Fruit fly (Drosophila melanogaster) whole organism, embryonic: ENCODE results near the gene CG46462.

Experiments
- CG11093 ChIP-seq: fragments of 200-800 bp; sonication (Bioruptor generic); IDR thresholded peaks from 3 replicates; pipeline ENCODE4 v1.3.6; 2022; ENCODE audit warnings: missing biosample characterization, missing genetic modification characterization
- CG11398 ChIP-seq: fragments of 200-800 bp; sonication (Bioruptor generic); optimal IDR thresholded peaks from 2 replicates; lab custom pipeline; 2016; ENCODE audit warnings: missing biosample characterization, missing genetic modification characterization
- CG11456 ChIP-seq: fragments of 200-800 bp; sonication (Bioruptor generic); IDR thresholded peaks from 3 replicates; pipeline ENCODE4 v1.3.6; 2022; ENCODE audit warnings: missing biosample characterization, missing genetic modification characterization
- CG12104 ChIP-seq: fragments of 200-800 bp; sonication (Bioruptor generic); optimal IDR thresholded peaks from 3 replicates; lab custom pipeline; 2016; ENCODE audit warnings: missing biosample characterization, missing genetic modification characterization
- CG12219 ChIP-seq: fragments of 200-800 bp; sonication (Bioruptor generic); optimal IDR thresholded peaks from 3 replicates; lab custom pipeline; 2018; ENCODE audit warnings: missing biosample characterization, mild to moderate bottlenecking, missing genetic modification characterization
- CG13775 ChIP-seq: fragments of 200-800 bp; sonication (Bioruptor generic); optimal IDR thresholded peaks from 3 replicates; lab custom pipeline; 2017; ENCODE audit warnings: missing biosample characterization, mild to moderate bottlenecking, missing genetic modification characterization
- CG16815 ChIP-seq: fragments of 200-800 bp; sonication (Bioruptor generic); optimal IDR thresholded peaks from 3 replicates; lab custom pipeline; 2017; ENCODE audit warnings: missing biosample characterization, mild to moderate bottlenecking, missing genetic modification characterization
- CG16863 ChIP-seq: fragments of 200-800 bp; sonication (Bioruptor generic); optimal IDR thresholded peaks from 3 replicates; lab custom pipeline; 2016; ENCODE audit warnings: missing biosample characterization, missing genetic modification characterization
- CG17568 ChIP-seq: fragments of 200-800 bp; sonication (Bioruptor generic); optimal IDR thresholded peaks from 2 replicates; lab custom pipeline; 2018; ENCODE audit warnings: missing biosample characterization, mild to moderate bottlenecking, missing genetic modification characterization, moderate library complexity
- CG17829 ChIP-seq: fragments of 200-800 bp; optimal IDR thresholded peaks from 2 replicates; lab custom pipeline; 2019; ENCODE audit warnings: missing biosample characterization, mild to moderate bottlenecking, missing genetic modification characterization, moderate library complexity
- CG17912 ChIP-seq: fragments of 200-800 bp; sonication (Bioruptor generic); optimal IDR thresholded peaks from 2 replicates; lab custom pipeline; 2018; ENCODE audit warnings: missing biosample characterization, mild to moderate bottlenecking, missing genetic modification characterization
- CG1792 ChIP-seq: fragments of 200-800 bp; sonication (Bioruptor generic); optimal IDR thresholded peaks from 2 replicates; lab custom pipeline; 2016; ENCODE audit warnings: missing biosample characterization, missing genetic modification characterization
- CG18764 ChIP-seq: fragments of 200-800 bp; sonication (Bioruptor generic); optimal IDR thresholded peaks from 3 replicates; lab custom pipeline; 2016; ENCODE audit warnings: missing biosample characterization, missing genetic modification characterization
- CG31441 ChIP-seq: fragments of 200-800 bp; sonication (Bioruptor generic); IDR thresholded peaks from 2 replicates; pipeline ENCODE4 v1.3.6; 2022; ENCODE audit warnings: missing biosample characterization, missing genetic modification characterization
- CG32767 ChIP-seq: fragments of 200-800 bp; sonication (Bioruptor generic); IDR thresholded peaks from 2 replicates; pipeline ENCODE4 v1.3.6; 2022; ENCODE audit warnings: missing biosample characterization, missing genetic modification characterization
- CG43689 ChIP-seq: fragments of 200-800 bp; sonication (Bioruptor generic); IDR thresholded peaks from 2 replicates; pipeline ENCODE4 v1.3.6; 2022; ENCODE audit warnings: missing biosample characterization, missing genetic modification characterization
- CG7357 ChIP-seq: fragments of 200-800 bp; sonication (Bioruptor generic); IDR thresholded peaks from 3 replicates; pipeline ENCODE4 v1.3.6; 2022; ENCODE audit warnings: missing biosample characterization, missing genetic modification characterization
- CG7556 ChIP-seq: fragments of 200-800 bp; sonication (Bioruptor generic); optimal IDR thresholded peaks from 2 replicates; lab custom pipeline; 2017; ENCODE audit warnings: missing biosample characterization, mild to moderate bottlenecking, missing genetic modification characterization
- D ChIP-seq, 2 experiments: fragments of 200-800 bp in 1 of 2; fragments of >200 bp in 1 of 2; sonication (Bioruptor generic) in 1 of 2; optimal IDR thresholded peaks; 2 replicates in 1 of 2; 3 replicates in 1 of 2; lab custom pipeline; 2017; ENCODE audit warnings: mild to moderate bottlenecking in 1 of 2, missing biosample characterization in 1 of 2, missing genetic modification characterization in 1 of 2, missing genetic modification reagents in 1 of 2
- HmgZ ChIP-seq: fragments of 200-800 bp; sonication (Bioruptor generic); optimal IDR thresholded peaks from 2 replicates; lab custom pipeline; 2018; ENCODE audit warnings: missing biosample characterization, mild to moderate bottlenecking, missing genetic modification characterization
- Lim3 ChIP-seq: fragments of 200-800 bp; sonication (Bioruptor generic); IDR thresholded peaks from 2 replicates; pipeline ENCODE4 v1.3.6; 2022; ENCODE audit warnings: missing biosample characterization, missing genetic modification characterization
- Lpt ChIP-seq: fragments of >200 bp; optimal IDR thresholded peaks from 2 replicates; lab custom pipeline; 2018; ENCODE audit warnings: missing biosample characterization, missing genetic modification characterization
- NC2α ChIP-seq: fragments of 200-800 bp; sonication (Bioruptor generic); optimal IDR thresholded peaks from 2 replicates; lab custom pipeline; 2016; ENCODE audit warnings: missing biosample characterization, missing genetic modification characterization
- NC2β ChIP-seq: fragments of 200-800 bp; sonication (Bioruptor generic); optimal IDR thresholded peaks from 2 replicates; lab custom pipeline; 2016; ENCODE audit warnings: missing biosample characterization, missing genetic modification characterization
- Rfx ChIP-seq: fragments of 200-800 bp; sonication (Bioruptor generic); IDR thresholded peaks from 2 replicates; pipeline ENCODE4 v1.3.6; 2022; ENCODE audit warnings: missing biosample characterization, missing genetic modification characterization
- Spps ChIP-seq: fragments of 200-800 bp; sonication (Bioruptor generic); optimal IDR thresholded peaks from 2 replicates; lab custom pipeline; 2018; ENCODE audit warnings: missing biosample characterization, mild to moderate bottlenecking, missing genetic modification characterization
- Stat92E ChIP-seq, 3 experiments: fragments of >200 bp in 2 of 3; fragments of 200-800 bp in 1 of 3; sonication (Bioruptor generic) in 1 of 3; optimal IDR thresholded peaks; 2 replicates each; lab custom pipeline; 2017 to 2019; ENCODE audit warnings: missing biosample characterization in 3 of 3, missing genetic modification characterization in 3 of 3, mild to moderate bottlenecking in 1 of 3, moderate library complexity in 1 of 3
- TFAM ChIP-seq: fragments of 200-800 bp; sonication (Bioruptor generic); optimal IDR thresholded peaks from 2 replicates; lab custom pipeline; 2017; ENCODE audit warnings: missing biosample characterization, missing genetic modification characterization, inconsistent platforms
- Xrp1 ChIP-seq: fragments of 200-800 bp; sonication (Bioruptor generic); IDR thresholded peaks from 2 replicates; pipeline ENCODE4 v1.3.6; 2022; ENCODE audit warnings: missing biosample characterization, missing genetic modification characterization
- bigmax ChIP-seq: fragments of 200-800 bp; sonication (Bioruptor generic); optimal IDR thresholded peaks from 2 replicates; lab custom pipeline; 2018; ENCODE audit warnings: missing biosample characterization, mild to moderate bottlenecking, missing genetic modification characterization
- cato ChIP-seq: fragments of 200-800 bp; sonication (Bioruptor generic); optimal IDR thresholded peaks from 2 replicates; lab custom pipeline; 2016; ENCODE audit warnings: missing biosample characterization, missing genetic modification characterization, borderline replicate concordance
- cwo ChIP-seq: fragments of 200-800 bp; sonication (Bioruptor generic); optimal IDR thresholded peaks from 3 replicates; lab custom pipeline; 2017; ENCODE audit warnings: missing biosample characterization, missing genetic modification characterization, mild to moderate bottlenecking, moderate library complexity, missing genetic modification reagents
- fd102C ChIP-seq: fragments of 200-800 bp; sonication (Bioruptor generic); optimal IDR thresholded peaks from 2 replicates; lab custom pipeline; 2018; ENCODE audit warnings: missing biosample characterization, mild to moderate bottlenecking, missing genetic modification characterization, moderate library complexity
- gce ChIP-seq: fragments of 200-800 bp; sonication (Bioruptor generic); IDR thresholded peaks from 3 replicates; pipeline ENCODE4 v1.3.6; 2022; ENCODE audit warnings: missing biosample characterization, missing genetic modification characterization
- gcm2 ChIP-seq: fragments of 200-800 bp; sonication (Bioruptor generic); optimal IDR thresholded peaks from 2 replicates; lab custom pipeline; 2016; ENCODE audit warnings: missing biosample characterization, missing genetic modification characterization
- hkb ChIP-seq, 2 experiments: fragments of 200-800 bp in 1 of 2; fragments of >200 bp in 1 of 2; sonication (Bioruptor generic) in 1 of 2; IDR thresholded peaks in 1 of 2; optimal IDR thresholded peaks in 1 of 2; 2 replicates each; pipeline versions ENCODE4 v1.3.6 to Lab custom; 2017 to 2022; ENCODE audit warnings: missing biosample characterization in 1 of 2, missing genetic modification characterization in 1 of 2
- lov ChIP-seq, 2 experiments: fragments of 200-800 bp in 1 of 2; fragments of >200 bp in 1 of 2; sonication (Bioruptor generic) in 1 of 2; IDR thresholded peaks in 1 of 2; optimal IDR thresholded peaks in 1 of 2; 2 replicates in 1 of 2; 3 replicates in 1 of 2; pipeline versions ENCODE4 v1.3.6 to Lab custom; 2017 to 2022; ENCODE audit warnings: missing biosample characterization in 1 of 2, missing genetic modification characterization in 1 of 2
- p53 ChIP-seq: fragments of 200-800 bp; sonication (Bioruptor generic); optimal IDR thresholded peaks from 2 replicates; lab custom pipeline; 2016; ENCODE audit warnings: missing biosample characterization, missing genetic modification characterization
- psq ChIP-seq: fragments of 200-800 bp; sonication (Bioruptor generic); optimal IDR thresholded peaks from 2 replicates; lab custom pipeline; 2017; ENCODE audit warnings: missing biosample characterization, missing genetic modification characterization
- sim ChIP-seq: fragments of 200-800 bp; sonication (Bioruptor generic); IDR thresholded peaks from 2 replicates; pipeline ENCODE4 v1.3.6; 2022; ENCODE audit warnings: missing biosample characterization, missing genetic modification characterization
- sisA ChIP-seq: fragments of 200-800 bp; sonication (Bioruptor generic); IDR thresholded peaks from 2 replicates; pipeline ENCODE4 v1.3.6; 2022; ENCODE audit warnings: missing biosample characterization, missing genetic modification characterization
- slbo ChIP-seq: fragments of 200-800 bp; sonication (Bioruptor generic); IDR thresholded peaks from 2 replicates; pipeline ENCODE4 v1.3.6; 2022; ENCODE audit warnings: missing biosample characterization, missing genetic modification characterization
- slou ChIP-seq: fragments of 200-800 bp; sonication (Bioruptor generic); optimal IDR thresholded peaks from 3 replicates; lab custom pipeline; 2016; ENCODE audit warnings: missing biosample characterization, missing genetic modification characterization
- stc ChIP-seq: fragments of 200-800 bp; sonication (Bioruptor generic); IDR thresholded peaks from 2 replicates; pipeline ENCODE4 v1.3.6; 2022; ENCODE audit warnings: missing biosample characterization, missing genetic modification characterization
- tna ChIP-seq: fragments of 200-800 bp; sonication (Bioruptor generic); IDR thresholded peaks from 2 replicates; pipeline ENCODE4 v1.3.6; 2022; ENCODE audit warnings: missing biosample characterization, missing genetic modification characterization; ENCODE audit not compliant: partially characterized antibody
- wor ChIP-seq: fragments of 200-800 bp; sonication (Bioruptor generic); IDR thresholded peaks from 2 replicates; pipeline ENCODE4 v1.3.6; 2022; ENCODE audit warnings: missing biosample characterization, missing genetic modification characterization
- zen2 ChIP-seq: fragments of 200-800 bp; sonication (Bioruptor generic); IDR thresholded peaks from 3 replicates; pipeline ENCODE4 v1.3.6; 2022; ENCODE audit warnings: missing biosample characterization, missing genetic modification characterization; ENCODE audit not compliant: partially characterized antibody

Gene CG46462

dm6 chr3L:19906780-19907705 lies 24.4 kb upstream of the CG46462 start (continued):
- TF ChIP-seq CG7556 (GFP tag; lab: Kevin White, UChicago) (peak; percentile 67), CG18764 (peak; percentile 64), CG12219 (peak; percentile 51), psq (GFP tag; lab: Kevin White, UChicago) (peak; percentile 15), CG17829 (peak; percentile 20), stc (GFP tag; lab: Robert Waterston, UW) (peak; percentile 66), CG7357 (GFP tag; lab: Robert Waterston, UW) (no peak), HmgZ (tag; lab: Kevin White, UChicago) (peak; percentile 58), cwo (GFP tag; lab: Kevin White, UChicago) (peak; percentile 46), CG16863 (GFP tag; lab: Kevin White, UChicago) (peak; percentile 62), Lim3 (GFP tag; lab: Robert Waterston, UW) (no peak), sisA (no peak), tna (no peak), p53 (GFP tag; lab: Kevin White, UChicago) (peak; percentile 33), CG17568 (GFP tag; lab: Kevin White, UChicago) (peak; percentile 70), CG12104 (GFP tag; lab: Kevin White, UChicago) (peak; percentile 69), Rfx (GFP tag; lab: Robert Waterston, UW) (peak; percentile 57; the same call in 1 of the 2 replicates), slou (GFP tag; lab: Kevin White, UChicago) (peak; percentile 40), hkb (optimal IDR thresholded peaks at IDR 0.05; lab: Kevin White, UChicago) (no peak), hkb (GFP tag; IDR thresholded peaks at IDR 0.05; lab: Robert Waterston, UW) (peak; percentile 68; the same call in 1 of the 2 replicates), CG13775 (GFP tag; lab: Kevin White, UChicago) (peak; percentile 37), gcm2 (GFP tag; lab: Kevin White, UChicago) (no peak), cato (GFP tag; lab: Kevin White, UChicago) (peak; percentile 53), CG32767 (peak; percentile 51; the same call in 1 of the 2 replicates), CG11456 (GFP tag; lab: Robert Waterston, UW) (peak; percentile 62; the same call in 1 of the 3 replicates), CG11093 (GFP tag; lab: Robert Waterston, UW) (peak; percentile 48; the same call in 1 of the 3 replicates), TFAM (GFP tag; lab: Kevin White, UChicago) (peak; percentile 14), Spps (tag; lab: Kevin White, UChicago) (peak; percentile 8), D (optimal IDR thresholded peaks at IDR 0.05; lab: Kevin White, UChicago) (peak; percentile 65), D (GFP tag; optimal IDR thresholded peaks at IDR 0.05; lab: Kevin White, UChicago) (peak; percentile 62), gce (GFP tag; lab: Robert Waterston, UW) (peak; percentile 74; the same call in 2 of the 3 replicates), slbo (GFP tag; lab: Robert Waterston, UW) (no peak; the same call in 1 of the 2 replicates), bigmax (peak; percentile 1), zen2 (GFP tag; lab: Robert Waterston, UW) (no peak), Stat92E (GFP tag; optimal IDR thresholded peaks at IDR 0.05; lab: Kevin White, UChicago) (peak in 1 of 3 experiments; percentile 28), CG11398 (GFP tag; lab: Kevin White, UChicago) (peak; percentile 81), lov (optimal IDR thresholded peaks at IDR 0.05; lab: Kevin White, UChicago) (no peak), lov (GFP tag; IDR thresholded peaks at IDR 0.05; lab: Robert Waterston, UW) (peak; percentile 87), Lpt (GFP tag; lab: Kevin White, UChicago) (no peak), fd102C (GFP tag; lab: Kevin White, UChicago) (no peak), CG17912 (peak; percentile 34), Xrp1 (peak; percentile 78), wor (GFP tag; lab: Robert Waterston, UW) (no peak), CG43689 (GFP tag; lab: Robert Waterston, UW) (no peak), sim (GFP tag; lab: Robert Waterston, UW) (peak; percentile 66; the same call in 1 of the 2 replicates), NC2α (GFP tag; lab: Kevin White, UChicago) (peak; percentile 12), NC2β (GFP tag; lab: Kevin White, UChicago) (peak; percentile 79), CG31441 (GFP tag; lab: Robert Waterston, UW) (peak; percentile 27; the same call in 1 of the 2 replicates), CG16815 (no peak), CG1792 (GFP tag; lab: Kevin White, UChicago) (peak; percentile 64)
